Worm (Caenorhabditis elegans): ENCODE measurements around the gene Y53G8AR.5.

DNA sequence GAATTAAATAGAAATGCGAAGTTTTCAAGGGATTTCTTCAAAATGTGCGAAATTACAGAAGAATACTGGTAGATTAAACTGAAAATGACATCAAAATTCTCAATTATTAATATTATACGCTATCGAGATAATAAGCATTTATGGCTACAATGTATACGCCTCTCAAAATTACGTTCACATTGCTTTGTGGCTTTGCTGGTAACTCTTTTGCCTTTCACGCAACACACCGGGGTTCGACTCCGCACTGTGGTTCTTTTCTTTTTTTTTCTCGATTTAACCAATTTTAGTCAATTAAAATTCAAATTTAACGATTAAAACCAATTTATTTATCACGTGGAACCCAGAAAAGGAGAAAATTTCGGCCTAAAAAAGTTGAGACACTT, 48.2 kb upstream of the Y53G8AR.5 start:
- TF ChIP-seq nhr-237 (tag; optimal IDR thresholded peaks at IDR 0.05) (no peak), nhr-11 (tag; optimal IDR thresholded peaks at IDR 0.05) (no peak), F37D6.2 (tag; optimal IDR thresholded peaks at IDR 0.05) (no peak)

All from whole organism, L4 larva.